Fruit fly (Drosophila melanogaster) whole organism, prepupa: ENCODE results near the gene CG31445.
A peak's percentile ranks its signal among the peaks of the same experiment; 100 is the strongest.

Experiments
- Blimp-1 ChIP-seq: fragments of 200-800 bp; sonication (Bioruptor generic); optimal IDR thresholded peaks from 3 replicates; lab custom pipeline; 2017; ENCODE audit warnings: missing biosample characterization, missing genetic modification characterization, mild to moderate bottlenecking, moderate library complexity, missing genetic modification reagents
- CG10669 ChIP-seq: fragments of 200-800 bp; sonication (Bioruptor generic); optimal IDR thresholded peaks from 3 replicates; lab custom pipeline; 2018; ENCODE audit warnings: missing biosample characterization, mild to moderate bottlenecking, missing genetic modification characterization, moderate library complexity
- CG11294 ChIP-seq: fragments of 200-800 bp; sonication (Bioruptor generic); IDR thresholded peaks from 2 replicates; pipeline ENCODE4 v1.3.6; 2022; ENCODE audit warnings: missing biosample characterization, missing genetic modification characterization
- CG16779 ChIP-seq: fragments of 200-800 bp; sonication (Bioruptor generic); optimal IDR thresholded peaks from 3 replicates; lab custom pipeline; 2017; ENCODE audit warnings: missing biosample characterization, mild to moderate bottlenecking, missing genetic modification characterization
- CG4318 ChIP-seq: fragments of 200-800 bp; sonication (Bioruptor generic); optimal IDR thresholded peaks from 3 replicates; lab custom pipeline; 2017; ENCODE audit warnings: missing biosample characterization, mild to moderate bottlenecking, missing genetic modification characterization
- CG8632 ChIP-seq: fragments of 200-800 bp; sonication (Bioruptor generic); optimal IDR thresholded peaks from 3 replicates; lab custom pipeline; 2016; ENCODE audit warnings: missing biosample characterization, missing genetic modification characterization
- Eip93F ChIP-seq: fragments of 200-800 bp; sonication (Bioruptor generic); optimal IDR thresholded peaks from 2 replicates; lab custom pipeline; 2016; ENCODE audit warnings: missing biosample characterization, mild to moderate bottlenecking, missing genetic modification characterization
- Gug ChIP-seq: fragments of 200-800 bp; sonication (Bioruptor generic); IDR thresholded peaks from 2 replicates; pipeline ENCODE4 v1.3.6; 2022; ENCODE audit warnings: missing biosample characterization, missing genetic modification characterization
- Hr39 ChIP-seq: fragments of 200-800 bp; sonication (Bioruptor generic); optimal IDR thresholded peaks from 2 replicates; lab custom pipeline; 2016; ENCODE audit warnings: missing biosample characterization, missing genetic modification characterization
- salr ChIP-seq, 2 experiments: fragments of 200-800 bp; sonication (Bioruptor generic); optimal IDR thresholded peaks; 3 replicates each; lab custom pipeline; 2016 to 2018; ENCODE audit warnings: missing biosample characterization in 2 of 2, missing genetic modification characterization in 2 of 2, mild to moderate bottlenecking in 1 of 2
- spab ChIP-seq: fragments of 200-800 bp; sonication (Bioruptor generic); optimal IDR thresholded peaks from 2 replicates; lab custom pipeline; 2017; ENCODE audit warnings: missing biosample characterization, mild to moderate bottlenecking, missing genetic modification characterization, missing genetic modification reagents
- svp ChIP-seq: fragments of 200-800 bp; sonication (Bioruptor generic); peaks from one replicate; lab custom pipeline; 2016; ENCODE audit warnings: missing biosample characterization, missing genetic modification characterization

DNA sequence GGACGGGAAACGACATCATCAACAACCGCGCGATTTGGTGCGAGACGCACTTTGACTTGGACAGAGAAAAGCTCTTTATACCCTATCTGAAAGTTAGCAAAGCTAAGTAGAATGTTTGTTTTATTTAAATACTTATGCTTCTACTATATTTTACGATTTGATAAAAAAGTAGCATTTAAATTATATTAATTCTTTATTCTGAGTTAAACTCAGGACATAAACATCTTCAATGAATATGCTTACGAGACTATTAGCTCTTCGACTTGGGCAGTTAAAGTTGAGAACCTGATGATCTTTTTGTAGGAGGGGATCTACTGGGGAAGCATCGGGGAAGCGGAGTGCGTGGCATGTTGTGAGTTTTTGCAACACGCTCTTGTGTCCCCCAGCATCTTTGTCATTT is 33.1 kb upstream of the CG31445 start:
- peak; percentile 59 for TF ChIP-seq spab (GFP tag; lab: Kevin White, UChicago)
- TF ChIP-seq svp, result peak; percentile 90
- no peak for TF ChIP-seq Blimp-1 (GFP tag; lab: Kevin White, UChicago)
- peak; percentile 29 for TF ChIP-seq CG16779
- TF ChIP-seq CG4318 (GFP tag; lab: Kevin White, UChicago), result peak; percentile 36
- TF ChIP-seq CG8632 (GFP tag; lab: Kevin White, UChicago), result peak; percentile 64
- TF ChIP-seq CG11294 (GFP tag; lab: Robert Waterston, UW), result no peak
- peak; percentile 51 for TF ChIP-seq Hr39
- TF ChIP-seq Eip93F (GFP tag; lab: Kevin White, UChicago), result peak; percentile 9
- TF ChIP-seq salr (GFP tag; optimal IDR thresholded peaks at IDR 0.05; lab: Kevin White, UChicago), result peak; percentile 56 to 60
- peak; percentile 37 for TF ChIP-seq Gug (GFP tag; lab: Robert Waterston, UW)
- peak; percentile 84 for TF ChIP-seq CG10669 (GFP tag; lab: Kevin White, UChicago)
